Worm (Caenorhabditis elegans) whole organism, early embryonic: ENCODE results near the gene ssr-2.

Experiments
- B0310.2 ChIP-seq: sonication (generic microtip); optimal IDR thresholded peaks from 2 replicates; lab custom pipeline; 2016; ENCODE audit warnings: mild to moderate bottlenecking, missing genetic modification characterization, missing compliant biosample characterization
- F13C5.2 ChIP-seq: sonication (generic microtip); optimal IDR thresholded peaks from 2 replicates; lab custom pipeline; 2017; ENCODE audit warnings: mild to moderate bottlenecking, missing genetic modification characterization, inconsistent platforms, missing compliant biosample characterization
- aly-1 ChIP-seq: sonication (generic microtip); optimal IDR thresholded peaks from 2 replicates; lab custom pipeline; 2016; ENCODE audit warnings: missing genetic modification characterization, missing compliant biosample characterization
- ama-1 ChIP-seq: fragments of 150-350 bp; optimal IDR thresholded peaks from 2 replicates; lab custom pipeline; 2014
- ceh-13 ChIP-seq: fragments of 200-800 bp; sonication (Bioruptor generic); optimal IDR thresholded peaks from 2 replicates; lab custom pipeline; 2018; ENCODE audit warnings: mild to moderate bottlenecking, missing genetic modification characterization, missing compliant biosample characterization
- ceh-36 ChIP-seq: sonication (generic microtip); optimal IDR thresholded peaks from 2 replicates; lab custom pipeline; 2016; ENCODE audit warnings: missing genetic modification characterization, inconsistent platforms, missing compliant biosample characterization
- ets-7 ChIP-seq: sonication (generic microtip); optimal IDR thresholded peaks from 2 replicates; lab custom pipeline; 2016; ENCODE audit warnings: missing genotype, missing genetic modification characterization, missing compliant biosample characterization
- flt-1 ChIP-seq: fragments of 200-800 bp; sonication (Bioruptor generic); IDR thresholded peaks from 2 replicates; pipeline ENCODE4 v1.3.6; 2022; ENCODE audit warnings: missing genetic modification characterization, missing compliant biosample characterization
- hmbx-1 ChIP-seq: sonication (generic microtip); optimal IDR thresholded peaks from 2 replicates; lab custom pipeline; 2016; ENCODE audit warnings: mild to moderate bottlenecking, missing genetic modification characterization, missing compliant biosample characterization
- hmg-4 ChIP-seq: fragments of 200-800 bp; sonication (Bioruptor generic); optimal IDR thresholded peaks from 2 replicates; lab custom pipeline; 2018; ENCODE audit warnings: mild to moderate bottlenecking, missing genetic modification characterization, missing compliant biosample characterization
- hnd-1 ChIP-seq: sonication (generic microtip); optimal IDR thresholded peaks from 2 replicates; lab custom pipeline; 2016; ENCODE audit warnings: missing genetic modification characterization, missing compliant biosample characterization
- pes-1 ChIP-seq: fragments of 200-800 bp; sonication (Bioruptor generic); IDR thresholded peaks from 2 replicates; pipeline ENCODE4 v1.3.6; 2022; ENCODE audit warnings: missing genetic modification reagents, missing genetic modification characterization, missing compliant biosample characterization
- scrt-1 ChIP-seq: fragments of 200-800 bp; sonication (Bioruptor generic); IDR thresholded peaks from 2 replicates; pipeline ENCODE4 v1.3.6; 2022; ENCODE audit warnings: missing genetic modification characterization, missing compliant biosample characterization
- sea-1 ChIP-seq: fragments of 200-800 bp; sonication (Bioruptor generic); conservative IDR thresholded peaks from 2 replicates; pipeline ENCODE4 v1.3.6; 2022; ENCODE audit warnings: missing genetic modification characterization, missing compliant biosample characterization
- tbx-11 ChIP-seq: fragments of 200-800 bp; sonication (Bioruptor generic); IDR thresholded peaks from 2 replicates; pipeline ENCODE4 v1.3.6; 2022; ENCODE audit warnings: missing genetic modification characterization, missing compliant biosample characterization
- tbx-37 ChIP-seq: fragments of 200-800 bp; sonication (Bioruptor generic); conservative IDR thresholded peaks from 2 replicates; pipeline ENCODE4 v1.3.6; 2022; ENCODE audit warnings: missing genetic modification reagents, missing genetic modification characterization, missing compliant biosample characterization
- tra-4 ChIP-seq: sonication (generic microtip); optimal IDR thresholded peaks from 2 replicates; lab custom pipeline; 2017; ENCODE audit warnings: missing genetic modification characterization, missing compliant biosample characterization

Gene ssr-2

DNA sequence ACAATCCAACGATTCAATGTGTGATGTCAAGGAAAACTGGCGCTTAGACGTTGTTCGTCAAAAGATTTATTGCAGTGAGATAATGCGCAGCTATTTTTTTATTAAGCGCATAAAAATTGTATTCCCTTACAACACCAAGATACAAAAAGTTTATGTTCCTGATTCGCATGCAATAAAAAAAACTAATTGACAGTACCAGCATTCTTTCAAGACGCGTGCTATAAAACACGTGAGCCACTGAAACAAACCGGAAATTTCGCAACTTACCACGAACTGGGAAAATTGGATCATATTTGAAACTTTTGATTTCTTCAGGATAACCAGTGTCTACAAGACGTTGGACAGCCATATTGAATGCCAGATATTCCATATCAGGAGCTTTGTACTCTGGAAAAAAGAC lies 9.9 kb upstream of the ssr-2 start:
- no peak for TF ChIP-seq flt-1 (GFP tag; lab: Robert Waterston, UW)
- no peak for TF ChIP-seq hnd-1 (tag; lab: Kevin White, UChicago)
- TF ChIP-seq ama-1: no peak
- TF ChIP-seq ets-7 (tag; lab: Kevin White, UChicago): no peak
- no peak for TF ChIP-seq ceh-36 (tag; lab: Kevin White, UChicago)
- no peak for TF ChIP-seq sea-1 (GFP tag; lab: Robert Waterston, UW)
- no peak for TF ChIP-seq ceh-13 (GFP tag; lab: Kevin White, UChicago)

DNA sequence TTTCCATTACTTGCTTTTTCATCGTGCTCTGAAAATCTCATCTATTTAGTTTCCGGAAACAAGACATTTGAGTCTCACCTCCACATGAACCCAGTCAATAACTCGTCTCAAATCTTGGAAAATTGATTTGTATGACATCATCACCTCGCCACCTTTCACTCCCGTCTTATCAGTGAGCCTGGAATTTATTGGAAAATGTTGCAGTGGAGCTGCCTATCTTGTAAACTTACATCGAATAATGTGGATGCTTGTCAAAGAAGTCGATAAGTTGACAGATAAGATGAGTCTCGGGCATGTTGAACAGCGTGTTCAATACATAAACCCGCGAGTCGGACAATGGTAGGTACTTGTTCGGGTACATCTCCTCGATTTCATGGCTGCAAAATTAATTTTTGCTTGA lies 9.2 kb upstream of the ssr-2 start:
- TF ChIP-seq tbx-11 (GFP tag; lab: Robert Waterston, UW) (no peak), pes-1 (no peak), ets-7 (tag; lab: Kevin White, UChicago) (no peak), aly-1 (tag; lab: Kevin White, UChicago) (no peak), sea-1 (GFP tag; lab: Robert Waterston, UW) (no peak), ama-1 (no peak), flt-1 (GFP tag; lab: Robert Waterston, UW) (no peak), hmg-4 (GFP tag; lab: Kevin White, UChicago) (no peak), B0310.2 (tag; lab: Kevin White, UChicago) (no peak), tbx-37 (GFP tag; lab: Robert Waterston, UW) (no peak), hnd-1 (tag; lab: Kevin White, UChicago) (no peak), tra-4 (tag; lab: Kevin White, UChicago) (no peak), hmbx-1 (tag; lab: Kevin White, UChicago) (no peak), ceh-13 (GFP tag; lab: Kevin White, UChicago) (no peak), F13C5.2 (tag; lab: Kevin White, UChicago) (no peak)

DNA sequence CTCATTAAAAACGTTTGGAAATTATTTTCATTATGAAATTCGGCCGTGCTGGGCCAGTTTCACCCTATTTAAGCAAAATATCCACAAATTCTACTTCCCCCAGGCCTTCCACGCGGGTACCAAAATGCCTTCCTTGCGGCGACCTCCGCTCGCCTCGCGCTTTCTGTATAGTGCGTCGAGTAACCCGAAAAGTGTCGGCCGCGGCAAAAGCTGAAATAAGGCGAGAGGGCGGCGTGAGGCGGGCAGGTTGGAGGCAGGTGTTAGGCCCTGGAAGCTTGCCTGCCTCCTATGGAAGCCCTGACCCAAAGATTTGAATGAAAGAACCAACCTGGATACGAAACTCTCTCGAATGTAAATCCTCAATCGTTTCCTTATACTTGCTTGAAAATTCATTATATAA lies 1.2 kb downstream of the ssr-2 start:
- TF ChIP-seq hmg-4 (GFP tag; lab: Kevin White, UChicago) (no peak), hmbx-1 (tag; lab: Kevin White, UChicago) (no peak), tra-4 (tag; lab: Kevin White, UChicago) (no peak)

DNA sequence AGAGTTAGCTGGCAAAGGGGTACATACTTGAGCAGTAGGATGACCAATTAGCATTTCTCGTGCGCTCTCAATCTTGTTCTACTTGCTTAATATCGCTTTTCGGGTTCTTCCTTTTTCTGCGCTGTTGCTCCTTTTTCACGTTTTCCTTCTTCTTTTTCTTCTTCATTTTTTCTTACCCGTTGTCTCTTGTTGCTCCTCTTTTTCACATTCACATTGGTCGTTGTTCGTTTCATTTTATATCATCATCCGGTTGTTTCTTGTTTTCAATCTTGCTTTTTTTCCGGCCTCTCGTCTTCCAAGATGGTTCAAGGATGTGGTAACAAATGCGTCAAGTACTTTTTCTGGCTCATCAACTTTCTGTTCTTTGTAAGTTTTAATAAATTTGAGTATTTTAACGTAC lies 7.4 kb downstream of the ssr-2 start, which contains the start of gene tsp-6:
tsp-6 (plus strand) TSS at position 301 of the 400 bp plus-strand sequence.
- no peak for TF ChIP-seq ama-1
- no peak for TF ChIP-seq hmbx-1 (tag; lab: Kevin White, UChicago)
- no peak for TF ChIP-seq flt-1 (GFP tag; lab: Robert Waterston, UW)
- TF ChIP-seq hmg-4 (GFP tag; lab: Kevin White, UChicago): no peak
- no peak for TF ChIP-seq tbx-11 (GFP tag; lab: Robert Waterston, UW)
- no peak for TF ChIP-seq tra-4 (tag; lab: Kevin White, UChicago)
- TF ChIP-seq ceh-13 (GFP tag; lab: Kevin White, UChicago): no peak
- no peak for TF ChIP-seq pes-1
- no peak for TF ChIP-seq ets-7 (tag; lab: Kevin White, UChicago)
- no peak for TF ChIP-seq tbx-37 (GFP tag; lab: Robert Waterston, UW)
- no peak for TF ChIP-seq aly-1 (tag; lab: Kevin White, UChicago)
- TF ChIP-seq hnd-1 (tag; lab: Kevin White, UChicago): no peak
- no peak for TF ChIP-seq B0310.2 (tag; lab: Kevin White, UChicago)
- TF ChIP-seq F13C5.2 (tag; lab: Kevin White, UChicago): no peak
- TF ChIP-seq sea-1 (GFP tag; lab: Robert Waterston, UW): no peak
- no peak for TF ChIP-seq ceh-36 (tag; lab: Kevin White, UChicago)
- TF ChIP-seq scrt-1 (GFP tag; lab: Robert Waterston, UW): no peak

DNA sequence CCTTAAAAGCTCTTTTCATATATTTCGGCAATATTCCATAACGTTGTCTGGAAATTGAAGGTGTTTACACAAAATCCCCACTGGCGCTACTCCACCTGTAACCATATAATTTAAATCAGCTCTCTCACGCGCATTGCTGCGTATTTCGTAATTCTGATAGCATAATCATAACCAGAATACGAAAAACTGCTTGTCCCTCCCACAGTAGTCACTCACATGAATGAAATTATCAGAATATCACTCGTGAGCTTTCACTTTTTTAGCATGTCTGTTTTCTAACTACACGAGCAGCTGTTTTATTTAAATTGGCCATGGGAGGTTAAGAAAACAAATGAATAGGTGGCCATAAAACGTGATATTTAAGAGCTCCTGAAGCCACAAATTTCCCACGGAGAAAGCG lies 7.8 kb downstream of the ssr-2 start:
- TF ChIP-seq hnd-1 (tag; lab: Kevin White, UChicago): no peak
- no peak for TF ChIP-seq F13C5.2 (tag; lab: Kevin White, UChicago)
- no peak for TF ChIP-seq B0310.2 (tag; lab: Kevin White, UChicago)
- no peak for TF ChIP-seq hmg-4 (GFP tag; lab: Kevin White, UChicago)
- no peak for TF ChIP-seq pes-1
- TF ChIP-seq tra-4 (tag; lab: Kevin White, UChicago): no peak
- TF ChIP-seq tbx-11 (GFP tag; lab: Robert Waterston, UW): no peak
- no peak for TF ChIP-seq sea-1 (GFP tag; lab: Robert Waterston, UW)
- no peak for TF ChIP-seq tbx-37 (GFP tag; lab: Robert Waterston, UW)
- no peak for TF ChIP-seq aly-1 (tag; lab: Kevin White, UChicago)

DNA sequence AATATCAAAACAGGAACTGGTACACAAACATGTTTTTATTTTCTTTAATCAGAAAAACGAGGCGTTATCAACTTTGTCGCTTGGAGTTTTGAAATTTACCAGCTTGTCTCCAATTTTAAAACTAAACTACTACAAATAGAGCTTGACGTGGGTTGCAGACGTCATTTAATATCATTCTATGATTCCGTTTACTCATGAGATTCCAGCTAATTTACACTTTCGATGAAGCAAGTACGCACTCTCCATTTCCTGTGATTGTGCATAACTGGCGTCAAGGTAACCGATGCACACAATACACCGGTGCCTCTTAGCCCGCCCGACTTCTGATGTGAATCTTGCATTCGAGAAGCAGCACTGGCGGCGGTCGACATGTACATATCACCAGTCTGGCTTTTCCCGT lies 8.7 kb downstream of the ssr-2 start:
- no peak for TF ChIP-seq pes-1
- TF ChIP-seq scrt-1 (GFP tag; lab: Robert Waterston, UW): no peak
- no peak for TF ChIP-seq hmg-4 (GFP tag; lab: Kevin White, UChicago)
- TF ChIP-seq tbx-11 (GFP tag; lab: Robert Waterston, UW): no peak
- no peak for TF ChIP-seq tbx-37 (GFP tag; lab: Robert Waterston, UW)
- no peak for TF ChIP-seq hnd-1 (tag; lab: Kevin White, UChicago)
- TF ChIP-seq ceh-36 (tag; lab: Kevin White, UChicago): no peak
- TF ChIP-seq sea-1 (GFP tag; lab: Robert Waterston, UW): no peak
- TF ChIP-seq aly-1 (tag; lab: Kevin White, UChicago): no peak
- TF ChIP-seq F13C5.2 (tag; lab: Kevin White, UChicago): no peak
- no peak for TF ChIP-seq ama-1
- no peak for TF ChIP-seq flt-1 (GFP tag; lab: Robert Waterston, UW)
- no peak for TF ChIP-seq tra-4 (tag; lab: Kevin White, UChicago)
- no peak for TF ChIP-seq B0310.2 (tag; lab: Kevin White, UChicago)
- TF ChIP-seq ets-7 (tag; lab: Kevin White, UChicago): no peak
- TF ChIP-seq ceh-13 (GFP tag; lab: Kevin White, UChicago): no peak

- TF ChIP-seq hmbx-1 (tag; lab: Kevin White, UChicago) (no peak), ceh-13 (GFP tag; lab: Kevin White, UChicago) (no peak), aly-1 (tag; lab: Kevin White, UChicago) (no peak), ama-1 (no peak), ets-7 (tag; lab: Kevin White, UChicago) (no peak), scrt-1 (GFP tag; lab: Robert Waterston, UW) (no peak), hnd-1 (tag; lab: Kevin White, UChicago) (no peak), B0310.2 (tag; lab: Kevin White, UChicago) (no peak), F13C5.2 (tag; lab: Kevin White, UChicago) (no peak), hmg-4 (GFP tag; lab: Kevin White, UChicago) (no peak), flt-1 (GFP tag; lab: Robert Waterston, UW) (no peak), pes-1 (no peak), tbx-11 (GFP tag; lab: Robert Waterston, UW) (no peak), sea-1 (GFP tag; lab: Robert Waterston, UW) (no peak), ceh-36 (tag; lab: Kevin White, UChicago) (no peak), tra-4 (tag; lab: Kevin White, UChicago) (no peak), tbx-37 (GFP tag; lab: Robert Waterston, UW) (no peak)
Measured at ce11 chrX:2814097-2814720, 13.3 kb downstream of the ssr-2 start, which contains the start of gene C14A11.6. Gene C14A11.6 (minus strand): TSS chrX:2814147.
